Fruit fly (Drosophila melanogaster): ENCODE measurements around the gene mRpL10.

mRpL10 gene

dm6 chr2L:203529-204127 is at the start of gene mRpL10:
Gene mRpL10, plus strand, starts transcription at chr2L:203779.
- no peak for TF ChIP-seq noc (tag; optimal IDR thresholded peaks at IDR 0.05)

dm6 chr2L:155215-155712 is 48.3 kb upstream of the mRpL10 start, which contains the start of gene Pus10:
Gene Pus10, minus strand, starts transcription at chr2L:155305.
- no peak for TF ChIP-seq noc (tag; optimal IDR thresholded peaks at IDR 0.05)

dm6 chr2L:155994-156393 is 47.6 kb upstream of the mRpL10 start, which contains the start of gene CG3436:
Gene CG3436, plus strand, starts transcription at chr2L:156029.
- no peak for TF ChIP-seq noc (tag; optimal IDR thresholded peaks at IDR 0.05)

dm6 chr2L:158649-159257 is 44.8 kb upstream of the mRpL10 start, which contains the start of the genes CG33635 and spen:
Gene CG33635, minus strand, starts transcription at chr2L:158664.
Gene spen, plus strand, starts transcription at chr2L:159032.
- TF ChIP-seq noc (tag; optimal IDR thresholded peaks at IDR 0.05), result peak; percentile 50

dm6 chr2L:160581-161452 is 42.8 kb upstream of the mRpL10 start:
- peak; percentile 77 for TF ChIP-seq noc (tag; optimal IDR thresholded peaks at IDR 0.05)

- peak; percentile 39 for TF ChIP-seq noc (tag; optimal IDR thresholded peaks at IDR 0.05)
Observed at dm6 chr2L:161453-162175, 42.0 kb upstream of the mRpL10 start.

- TF ChIP-seq noc (tag; optimal IDR thresholded peaks at IDR 0.05), result no peak
Observed at dm6 chr2L:162208-162607, 41.4 kb upstream of the mRpL10 start.

dm6 chr2L:163229-163628 is 40.4 kb upstream of the mRpL10 start:
- TF ChIP-seq noc (tag; optimal IDR thresholded peaks at IDR 0.05), result peak; percentile 12

dm6 chr2L:165253-165890 is 38.2 kb upstream of the mRpL10 start:
- no peak for TF ChIP-seq noc (tag; optimal IDR thresholded peaks at IDR 0.05)

dm6 chr2L:166115-167069 is 37.2 kb upstream of the mRpL10 start:
- TF ChIP-seq noc (tag; optimal IDR thresholded peaks at IDR 0.05), result peak; percentile 93

- no peak for TF ChIP-seq noc (tag; optimal IDR thresholded peaks at IDR 0.05)
Observed at dm6 chr2L:168270-168901, 35.2 kb upstream of the mRpL10 start.

dm6 chr2L:170383-170782 is 33.2 kb upstream of the mRpL10 start:
- peak; percentile 27 for TF ChIP-seq noc (tag; optimal IDR thresholded peaks at IDR 0.05)

- TF ChIP-seq noc (tag; optimal IDR thresholded peaks at IDR 0.05), result no peak
Observed at dm6 chr2L:171499-172250, 31.9 kb upstream of the mRpL10 start.
